3 fruit fly cellular contexts compared by ENCODE assay signal in genomic region chr2L:15462998-15463397, dm6.
TF ChIP-seq lines count a peak whose summit lies in the region.

No protein-coding gene starts in this region.

- TF ChIP-seq CTCF in whole organism, embryonic (GFP tag; optimal IDR thresholded peaks at IDR 0.05; lab: Kevin White, UChicago) = no peak

TF ChIP-seq in whole organism, embryonic, 481 proteins besides CTCF, POLR2A, EP300 and RAD21:
- TF ChIP-seq CG4617 (GFP tag; optimal IDR thresholded peaks at IDR 0.05; lab: Kevin White, UChicago; ENCODE audit: borderline replicate concordance) = no peak
- peak; percentile 7 for TF ChIP-seq Ets65A (GFP tag; lab: Kevin White, UChicago)
- TF ChIP-seq sens (GFP tag; lab: Kevin White, UChicago) = peak; percentile 47

TF ChIP-seq in whole organism, prepupa, 60 proteins besides CTCF, POLR2A, EP300 and RAD21:
- TF ChIP-seq Smox (GFP tag; optimal IDR thresholded peaks at IDR 0.05; lab: Kevin White, UChicago) (peak; percentile 5), topi (GFP tag; optimal IDR thresholded peaks at IDR 0.05; lab: Kevin White, UChicago) (peak; percentile 20), lz (GFP tag; optimal IDR thresholded peaks at IDR 0.05; lab: Kevin White, UChicago) (peak; percentile 39), Gug (GFP tag; IDR thresholded peaks at IDR 0.05; lab: Robert Waterston, UW) (no peak), Hr39 (GFP tag; optimal IDR thresholded peaks at IDR 0.05; lab: Kevin White, UChicago) (peak; percentile 57), Ets21C (GFP tag; optimal IDR thresholded peaks at IDR 0.05; lab: Kevin White, UChicago) (peak; percentile 3), CG31627 (GFP tag; optimal IDR thresholded peaks at IDR 0.05; lab: Kevin White, UChicago) (peak; percentile 36), Met (GFP tag; optimal IDR thresholded peaks at IDR 0.05; lab: Kevin White, UChicago) (peak; percentile 40), Hr38 (GFP tag; optimal IDR thresholded peaks at IDR 0.05; lab: Kevin White, UChicago) (no peak), achi (GFP tag; optimal IDR thresholded peaks at IDR 0.05; lab: Kevin White, UChicago) (no peak), CG15336 (GFP tag; IDR thresholded peaks at IDR 0.05; lab: Robert Waterston, UW) (no peak), Eip78C (GFP tag; lab: Kevin White, UChicago) (peak; percentile 27), Eip93F (GFP tag; optimal IDR thresholded peaks at IDR 0.05; lab: Kevin White, UChicago) (no peak), svp (GFP tag; lab: Kevin White, UChicago) (peak; percentile 64), CG4318 (GFP tag; optimal IDR thresholded peaks at IDR 0.05; lab: Kevin White, UChicago) (no peak), cyc (GFP tag; optimal IDR thresholded peaks at IDR 0.05; lab: Kevin White, UChicago) (peak; percentile 27)

TF ChIP-seq in whole organism, wandering third instar larva, 38 proteins besides CTCF, POLR2A, EP300 and RAD21:
- no peak for TF ChIP-seq Vsx2 (GFP tag; optimal IDR thresholded peaks at IDR 0.05; lab: Kevin White, UChicago; ENCODE audit: partially characterized antibody)
- no peak for TF ChIP-seq usp (GFP tag; optimal IDR thresholded peaks at IDR 0.05; lab: Kevin White, UChicago)
- no peak for TF ChIP-seq CG32264 (GFP tag; optimal IDR thresholded peaks at IDR 0.05; lab: Kevin White, UChicago)
- TF ChIP-seq h (GFP tag; optimal IDR thresholded peaks at IDR 0.05; lab: Kevin White, UChicago) = peak; percentile 7
- no peak for TF ChIP-seq psq (GFP tag; optimal IDR thresholded peaks at IDR 0.05; lab: Kevin White, UChicago)
- TF ChIP-seq Mio (GFP tag; optimal IDR thresholded peaks at IDR 0.05; lab: Kevin White, UChicago) = no peak
- no peak for TF ChIP-seq Hnf4 (GFP tag; optimal IDR thresholded peaks at IDR 0.05; lab: Kevin White, UChicago)
- no peak for TF ChIP-seq Hr83 (GFP tag; optimal IDR thresholded peaks at IDR 0.05; lab: Kevin White, UChicago; ENCODE audit: poor library complexity, severe bottlenecking)
- TF ChIP-seq ey (GFP tag; optimal IDR thresholded peaks at IDR 0.05; lab: Kevin White, UChicago) = peak; percentile 29
- TF ChIP-seq CG9705 (GFP tag; optimal IDR thresholded peaks at IDR 0.05; lab: Kevin White, UChicago) = no peak
- TF ChIP-seq woc (GFP tag; optimal IDR thresholded peaks at IDR 0.05; lab: Kevin White, UChicago) = no peak
- no peak for TF ChIP-seq pan (optimal IDR thresholded peaks at IDR 0.05; lab: Kevin White, UChicago)
- no peak for TF ChIP-seq Dfd (GFP tag; optimal IDR thresholded peaks at IDR 0.05; lab: Kevin White, UChicago)
- no peak for TF ChIP-seq dmrt93B (GFP tag; optimal IDR thresholded peaks at IDR 0.05; lab: Kevin White, UChicago)
- no peak for TF ChIP-seq brk (GFP tag; optimal IDR thresholded peaks at IDR 0.05; lab: Kevin White, UChicago)

Comparison
In these comparisons a context has a peak if more than half of its experiments do, and no peak if none do; other contexts are left out.
1. Of the 7 proteins assayed by ChIP-seq in both whole organism, embryonic and whole organism, prepupa: peak only in whole organism, embryonic: none; only in whole organism, prepupa: Hr39; in both: none; in neither: 6.